Worm (Caenorhabditis elegans): ENCODE data around the gene Y32F6A.4.

DNA sequence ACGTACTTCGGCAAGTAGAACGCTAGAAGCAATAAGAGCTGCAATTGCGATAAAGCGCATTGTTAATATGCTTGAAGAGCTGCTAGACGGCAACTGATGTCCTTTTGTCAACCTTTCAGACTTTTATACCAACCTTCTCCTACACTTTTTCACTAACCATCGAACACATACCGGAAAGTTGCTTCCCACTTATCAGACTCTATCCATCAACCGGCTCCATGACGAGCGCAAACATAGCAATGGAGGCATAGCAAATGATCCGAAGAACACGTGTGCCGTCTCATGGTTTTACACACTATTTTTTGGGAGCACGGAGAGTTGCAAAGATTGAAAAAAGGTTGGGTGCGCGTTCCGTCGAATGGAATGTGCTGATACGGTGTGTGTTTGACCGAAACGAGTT is 52.1 kb downstream of the Y32F6A.4 start, which contains the start of gene abu-1:
- no peak for TF ChIP-seq hlh-12 (tag; optimal IDR thresholded peaks at IDR 0.05)
- TF ChIP-seq F37B4.10 (GFP tag; IDR thresholded peaks at IDR 0.05): no peak
- no peak for TF ChIP-seq lsl-1 (GFP tag; optimal IDR thresholded peaks at IDR 0.05)
- TF ChIP-seq mel-28 (tag; optimal IDR thresholded peaks at IDR 0.05; ENCODE audit: borderline replicate concordance): no peak
- TF ChIP-seq dox-1 (GFP tag; IDR thresholded peaks at IDR 0.05): no peak
- no peak for TF ChIP-seq pha-4 (tag; optimal IDR thresholded peaks at IDR 0.05)

Data from whole organism, young adult.